Fruit fly (Drosophila melanogaster): ENCODE measurements around the gene CG7011.

dm6 chr3L:15113257-15113656 lies 50.2 kb downstream of the CG7011 start, which contains the start of gene CG13458:
- no peak for TF ChIP-seq CG8632 (GFP tag; optimal IDR thresholded peaks at IDR 0.05)
- TF ChIP-seq CG6163 (GFP tag; IDR thresholded peaks at IDR 0.05): no peak
- TF ChIP-seq Blimp-1 (GFP tag; optimal IDR thresholded peaks at IDR 0.05): no peak
- no peak for TF ChIP-seq salr (GFP tag; optimal IDR thresholded peaks at IDR 0.05)
- no peak for TF ChIP-seq CG1621 (tag; optimal IDR thresholded peaks at IDR 0.05)
- TF ChIP-seq Ets96B (tag; optimal IDR thresholded peaks at IDR 0.05): no peak
- no peak for TF ChIP-seq Hr39 (GFP tag; optimal IDR thresholded peaks at IDR 0.05)
- no peak for TF ChIP-seq spab (GFP tag; optimal IDR thresholded peaks at IDR 0.05)
- TF ChIP-seq pdm3 (GFP tag; optimal IDR thresholded peaks at IDR 0.05): no peak
- no peak for TF ChIP-seq CG7368 (GFP tag; optimal IDR thresholded peaks at IDR 0.05)
- TF ChIP-seq fd85E (GFP tag; optimal IDR thresholded peaks at IDR 0.05): no peak
- TF ChIP-seq Smox (GFP tag; optimal IDR thresholded peaks at IDR 0.05): no peak
- TF ChIP-seq CG3032 (tag; optimal IDR thresholded peaks at IDR 0.05): no peak
